Fruit fly (Drosophila melanogaster) whole organism, prepupa: ENCODE data around the gene CG14374.
A peak's percentile ranks its signal among the peaks of the same experiment; 100 is the strongest.

Source experiments
- Blimp-1 ChIP-seq: fragments of 200-800 bp; sonication (Bioruptor generic); optimal IDR thresholded peaks from 3 replicates; lab custom pipeline; 2017; ENCODE audit warnings: missing biosample characterization, missing genetic modification characterization, mild to moderate bottlenecking, moderate library complexity, missing genetic modification reagents
- CG10631 ChIP-seq: fragments of 200-800 bp; sonication (Bioruptor generic); optimal IDR thresholded peaks from 2 replicates; lab custom pipeline; 2016; ENCODE audit warnings: missing biosample characterization, missing genetic modification characterization
- CG11762 ChIP-seq: fragments of 200-800 bp; sonication (Bioruptor generic); optimal IDR thresholded peaks from 3 replicates; lab custom pipeline; 2016; ENCODE audit warnings: missing biosample characterization, missing genetic modification characterization; ENCODE audit not compliant: insufficient read depth
- CG6276 ChIP-seq: fragments of 200-800 bp; sonication (Bioruptor generic); optimal IDR thresholded peaks from 2 replicates; lab custom pipeline; 2017; ENCODE audit warnings: missing biosample characterization, mild to moderate bottlenecking, missing genetic modification characterization
- Hr39 ChIP-seq: fragments of 200-800 bp; sonication (Bioruptor generic); optimal IDR thresholded peaks from 2 replicates; lab custom pipeline; 2016; ENCODE audit warnings: missing biosample characterization, missing genetic modification characterization
- Sox15 ChIP-seq: fragments of 200-800 bp; sonication (Bioruptor generic); optimal IDR thresholded peaks from 3 replicates; lab custom pipeline; 2016; ENCODE audit warnings: missing biosample characterization, missing genetic modification characterization
- cyc ChIP-seq: fragments of 200-800 bp; sonication (Bioruptor generic); optimal IDR thresholded peaks from 3 replicates; lab custom pipeline; 2016; ENCODE audit warnings: missing biosample characterization, missing genetic modification characterization
- fd85E ChIP-seq: fragments of 200-800 bp; sonication (Bioruptor generic); optimal IDR thresholded peaks from 3 replicates; lab custom pipeline; 2016; ENCODE audit warnings: missing biosample characterization, missing genetic modification characterization
- fkh ChIP-seq: fragments of 200-800 bp; sonication (Bioruptor generic); optimal IDR thresholded peaks from 3 replicates; lab custom pipeline; 2017; ENCODE audit warnings: missing biosample characterization, mild to moderate bottlenecking, missing genetic modification characterization, moderate library complexity
- net ChIP-seq: fragments of 200-800 bp; sonication (Bioruptor generic); optimal IDR thresholded peaks from 3 replicates; lab custom pipeline; 2016; ENCODE audit warnings: missing biosample characterization, missing genetic modification characterization

dm6 chr3R:13412704-13413103 lies 15.8 kb upstream of the CG14374 start:
- TF ChIP-seq net (GFP tag; lab: Kevin White, UChicago) (no peak), CG10631 (no peak), fkh (GFP tag; lab: Kevin White, UChicago) (no peak), Hr39 (no peak), fd85E (GFP tag; lab: Kevin White, UChicago) (no peak), cyc (no peak), CG11762 (GFP tag; lab: Kevin White, UChicago) (no peak), Sox15 (GFP tag; lab: Kevin White, UChicago) (no peak), Blimp-1 (GFP tag; lab: Kevin White, UChicago) (no peak), CG6276 (peak; percentile 50)
